Comparison of ENCODE assay signal across 2 fruit fly cellular contexts in the genomic region with DNA sequence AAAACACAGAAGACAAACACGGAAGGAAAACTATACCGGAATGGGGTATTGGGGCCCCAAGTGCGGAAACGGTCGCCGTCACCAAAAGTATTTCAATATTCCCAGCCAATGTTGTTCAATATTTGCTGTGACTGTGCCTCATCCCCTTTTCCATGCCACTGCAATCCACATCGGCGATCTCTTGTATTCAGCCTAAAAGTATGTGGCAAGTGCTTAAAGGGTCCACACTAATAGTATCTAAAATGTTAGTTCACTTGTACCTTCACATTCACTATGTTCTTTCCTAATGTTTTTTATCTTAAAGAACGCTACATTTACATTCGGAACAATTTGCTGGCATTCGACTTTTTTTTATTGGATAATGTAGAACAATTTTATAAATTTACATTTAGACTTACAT.
TF ChIP-seq lines count a peak whose summit lies in the region.

No protein-coding gene starts in this region.

- TF ChIP-seq CTCF in whole organism, embryonic (GFP tag; optimal IDR thresholded peaks at IDR 0.05; lab: Kevin White, UChicago): peak; percentile 62

TF ChIP-seq in whole organism, embryonic, 481 proteins besides CTCF, POLR2A, EP300 and RAD21:
- TF ChIP-seq odd (GFP tag; optimal IDR thresholded peaks at IDR 0.05; lab: Kevin White, UChicago): no peak
- TF ChIP-seq CG2199 (GFP tag; IDR thresholded peaks at IDR 0.05; lab: Robert Waterston, UW): peak; percentile 70; the same call in 2 of the 3 replicates
- TF ChIP-seq Hey (tag; optimal IDR thresholded peaks at IDR 0.05; lab: Kevin White, UChicago): no peak
- no peak for TF ChIP-seq croc (GFP tag; conservative IDR thresholded peaks at IDR 0.05; lab: Robert Waterston, UW)
- peak; percentile 73 for TF ChIP-seq CG15073 (GFP tag; optimal IDR thresholded peaks at IDR 0.05; lab: Kevin White, UChicago)
- peak; percentile 75 for TF ChIP-seq CG8388 (GFP tag; optimal IDR thresholded peaks at IDR 0.05; lab: Kevin White, UChicago)
- no peak for TF ChIP-seq Blimp-1 (GFP tag; optimal IDR thresholded peaks at IDR 0.05; lab: Kevin White, UChicago)
- TF ChIP-seq grn (GFP tag; optimal IDR thresholded peaks at IDR 0.05; lab: Kevin White, UChicago): peak; percentile 71
- TF ChIP-seq CG11093 (GFP tag; IDR thresholded peaks at IDR 0.05; lab: Robert Waterston, UW): no peak
- TF ChIP-seq CG14710 (tag; optimal IDR thresholded peaks at IDR 0.05; lab: Kevin White, UChicago): peak; percentile 11
- TF ChIP-seq Rfx (GFP tag; IDR thresholded peaks at IDR 0.05; lab: Robert Waterston, UW): no peak
- TF ChIP-seq CG15601 (tag; optimal IDR thresholded peaks at IDR 0.05; lab: Kevin White, UChicago): peak; percentile 83
- TF ChIP-seq Nf-YC (tag; optimal IDR thresholded peaks at IDR 0.05; lab: Kevin White, UChicago): no peak
- no peak for TF ChIP-seq CG7271 (tag; optimal IDR thresholded peaks at IDR 0.05; lab: Kevin White, UChicago)
- TF ChIP-seq Ets65A (GFP tag; lab: Kevin White, UChicago): no peak
TF ChIP-seq in whole organism, embryonic: peak in this region for 6.

TF ChIP-seq in whole organism, prepupa, 60 proteins besides CTCF, POLR2A, EP300 and RAD21:
- peak; percentile 61 for TF ChIP-seq CG3032 (tag; optimal IDR thresholded peaks at IDR 0.05; lab: Kevin White, UChicago)
- TF ChIP-seq dac (GFP tag; optimal IDR thresholded peaks at IDR 0.05; lab: Kevin White, UChicago): no peak
- TF ChIP-seq eg (GFP tag; IDR thresholded peaks at IDR 0.05; lab: Robert Waterston, UW): no peak
- TF ChIP-seq acj6 (GFP tag; optimal IDR thresholded peaks at IDR 0.05; lab: Kevin White, UChicago): no peak
- TF ChIP-seq cyc (GFP tag; optimal IDR thresholded peaks at IDR 0.05; lab: Kevin White, UChicago): no peak
- TF ChIP-seq Sox14 (GFP tag; optimal IDR thresholded peaks at IDR 0.05; lab: Kevin White, UChicago): no peak
